Worm (Caenorhabditis elegans): ENCODE results near the gene Y70C5A.2.

The Y70C5A.2 gene

DNA sequence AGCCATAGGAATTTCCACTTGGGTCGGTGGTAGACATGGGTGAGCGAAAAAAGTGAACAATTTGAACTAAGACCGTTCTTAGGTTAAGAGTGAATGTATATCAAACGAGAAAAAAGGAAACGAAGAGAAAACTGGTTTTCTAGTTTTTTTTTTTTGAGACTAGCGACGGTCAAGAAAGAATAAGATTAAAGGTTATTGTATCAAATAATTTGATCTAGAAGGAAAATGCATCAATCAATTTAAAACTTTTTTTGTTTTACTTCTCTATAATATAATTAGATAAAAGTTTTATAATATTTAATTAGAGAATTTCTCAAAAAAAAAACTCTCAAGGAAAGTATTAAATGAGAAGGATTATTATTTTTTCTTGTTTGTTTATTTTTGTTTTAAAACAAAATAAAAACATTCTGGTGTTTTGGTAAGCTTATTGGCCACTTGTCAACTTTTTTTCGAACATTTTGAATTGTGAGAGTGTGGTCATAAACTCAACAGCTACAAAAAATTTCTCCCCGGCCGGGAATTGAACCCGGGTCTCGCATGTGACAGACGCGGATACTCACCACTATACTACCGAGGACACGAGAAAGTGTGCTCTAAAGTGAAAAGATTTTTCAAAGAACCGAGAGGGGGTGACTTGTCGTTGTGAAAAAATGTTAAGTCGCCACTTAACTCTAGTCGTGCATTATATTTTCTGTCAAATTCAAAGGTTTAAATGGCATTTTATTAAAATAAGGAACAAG is 22.4 kb upstream of the Y70C5A.2 start, which contains the start of gene W06G6.17:
Gene W06G6.17 (minus strand): TSS at position 51 of the 740 bp plus-strand sequence.
- no peak for TF ChIP-seq ces-1 (GFP tag; optimal IDR thresholded peaks at IDR 0.05)
- no peak for TF ChIP-seq ham-2 (GFP tag; optimal IDR thresholded peaks at IDR 0.05)
- TF ChIP-seq blmp-1 (tag; optimal IDR thresholded peaks at IDR 0.05), result no peak

DNA sequence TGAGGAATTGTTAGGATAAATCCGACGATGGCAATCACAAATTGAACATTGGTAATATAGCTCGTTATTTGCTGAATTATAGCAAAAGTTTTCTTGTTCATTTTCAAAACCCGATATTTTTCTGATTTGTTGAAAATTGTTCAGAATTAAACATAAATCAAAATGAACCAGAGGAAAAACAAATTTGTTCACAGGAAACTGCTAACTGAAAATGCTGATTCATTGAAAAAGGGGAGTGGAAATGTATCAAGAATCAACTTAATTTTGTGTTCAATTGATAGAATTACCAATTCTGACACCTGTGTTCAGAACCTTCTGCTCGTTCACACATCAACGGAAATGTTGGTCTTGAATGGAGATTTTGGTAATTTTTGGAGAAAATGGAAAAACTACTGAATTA is 20.5 kb upstream of the Y70C5A.2 start, which contains the start of gene srw-77:
Gene srw-77 (minus strand): TSS at position 101 of the 400 bp plus-strand sequence.
- TF ChIP-seq ceh-39 (tag; optimal IDR thresholded peaks at IDR 0.05) (no peak), ztf-11 (tag; optimal IDR thresholded peaks at IDR 0.05) (no peak), pha-4 (tag; optimal IDR thresholded peaks at IDR 0.05) (no peak), unc-62 (GFP tag; optimal IDR thresholded peaks at IDR 0.05) (no peak), zip-8 (tag; optimal IDR thresholded peaks at IDR 0.05) (no peak)

DNA sequence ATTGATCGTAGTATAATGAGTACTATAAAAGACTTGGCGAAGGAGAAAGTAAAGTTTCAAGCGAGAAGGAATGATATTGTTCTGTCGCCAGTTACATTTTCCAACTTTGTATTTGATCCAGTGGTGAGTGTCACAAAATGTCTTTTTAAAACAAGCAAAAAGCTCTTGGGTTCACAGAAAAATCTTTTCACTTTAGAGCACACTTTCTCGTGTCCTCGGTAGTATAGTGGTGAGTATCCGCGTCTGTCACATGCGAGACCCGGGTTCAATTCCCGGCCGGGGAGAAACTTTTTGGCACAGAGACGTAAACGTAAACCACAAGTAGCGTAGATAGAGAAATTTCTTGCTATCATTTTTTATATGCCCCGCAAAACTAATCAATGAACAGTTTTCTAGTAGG is 17.4 kb upstream of the Y70C5A.2 start:
- TF ChIP-seq nhr-28 (tag; optimal IDR thresholded peaks at IDR 0.05) (no peak), sptf-1 (tag; optimal IDR thresholded peaks at IDR 0.05) (no peak), flh-1 (GFP tag; optimal IDR thresholded peaks at IDR 0.05) (no peak), zip-8 (tag; optimal IDR thresholded peaks at IDR 0.05) (no peak)

DNA sequence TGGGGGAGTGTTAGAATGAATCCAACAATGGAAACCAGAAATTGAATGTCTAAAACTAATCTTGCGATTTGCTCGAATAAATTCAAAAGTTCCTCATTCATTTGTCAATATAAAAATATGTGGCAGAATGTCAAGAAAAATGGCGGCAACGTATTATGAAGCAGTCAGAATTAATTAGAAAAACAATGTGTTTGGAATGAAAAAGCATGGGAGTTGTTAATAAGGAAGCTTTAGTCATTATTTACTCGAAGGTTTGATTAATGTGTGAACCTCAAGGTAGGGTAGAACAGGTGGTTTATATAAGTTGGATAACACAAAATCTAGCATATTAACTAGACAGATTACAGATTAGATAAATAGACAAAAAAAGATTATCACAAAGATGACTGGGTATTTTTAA is 15.2 kb upstream of the Y70C5A.2 start, which contains the start of gene srw-76:
Gene srw-76 (minus strand): TSS at position 101 of the 400 bp plus-strand sequence.
- TF ChIP-seq hlh-1 (tag; optimal IDR thresholded peaks at IDR 0.05) (no peak), zip-8 (tag; optimal IDR thresholded peaks at IDR 0.05) (no peak), ceh-43 (GFP tag; optimal IDR thresholded peaks at IDR 0.05) (no peak), snpc-4 (tag; optimal IDR thresholded peaks at IDR 0.05) (no peak), nhr-237 (tag; optimal IDR thresholded peaks at IDR 0.05) (no peak), sem-2 (GFP tag; optimal IDR thresholded peaks at IDR 0.05) (no peak), nhr-2 (tag; optimal IDR thresholded peaks at IDR 0.05) (no peak), drap-1 (GFP tag; optimal IDR thresholded peaks at IDR 0.05) (no peak), pha-4 (tag; optimal IDR thresholded peaks at IDR 0.05) (no peak), mep-1 (tag; optimal IDR thresholded peaks at IDR 0.05) (no peak), nhr-76 (tag; optimal IDR thresholded peaks at IDR 0.05) (no peak), blmp-1 (tag; optimal IDR thresholded peaks at IDR 0.05) (no peak), tbx-8 (GFP tag; optimal IDR thresholded peaks at IDR 0.05) (no peak), ham-2 (GFP tag; optimal IDR thresholded peaks at IDR 0.05) (no peak), M03D4.4 (tag; optimal IDR thresholded peaks at IDR 0.05) (no peak), sptf-1 (tag; optimal IDR thresholded peaks at IDR 0.05) (no peak), cnd-1 (tag; optimal IDR thresholded peaks at IDR 0.05) (no peak), lin-13 (tag; optimal IDR thresholded peaks at IDR 0.05) (no peak), elt-3 (tag; optimal IDR thresholded peaks at IDR 0.05) (no peak)

DNA sequence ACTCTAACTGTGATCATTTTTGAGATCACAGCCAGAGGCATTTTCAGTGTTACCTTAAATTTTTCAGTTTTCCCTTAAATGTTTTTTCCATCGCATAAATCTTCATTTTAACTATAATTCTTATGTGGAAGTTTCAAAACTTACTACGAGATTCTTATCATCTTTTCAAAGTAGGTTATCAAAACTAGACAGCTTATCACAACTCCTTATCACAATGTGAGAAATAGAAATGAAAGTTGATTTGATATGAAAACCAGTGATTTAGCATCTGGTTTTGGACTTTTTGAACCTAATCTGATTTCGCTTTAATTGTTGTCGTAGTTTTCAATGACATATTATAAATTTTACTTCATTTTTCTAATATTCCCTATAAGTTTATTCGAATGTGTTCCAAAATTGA is 12.9 kb upstream of the Y70C5A.2 start, which contains the start of gene mltn-11:
Gene mltn-11 (plus strand): TSS at position 276 of the 400 bp plus-strand sequence.
- TF ChIP-seq mls-2 (tag; optimal IDR thresholded peaks at IDR 0.05), result no peak
- no peak for TF ChIP-seq flh-1 (GFP tag; optimal IDR thresholded peaks at IDR 0.05)
- no peak for TF ChIP-seq snpc-4 (tag; optimal IDR thresholded peaks at IDR 0.05)
- TF ChIP-seq pha-4 (tag; optimal IDR thresholded peaks at IDR 0.05), result no peak
- TF ChIP-seq nhr-76 (tag; optimal IDR thresholded peaks at IDR 0.05), result no peak
- TF ChIP-seq unc-62 (GFP tag; optimal IDR thresholded peaks at IDR 0.05), result no peak
- TF ChIP-seq mab-5 (tag; optimal IDR thresholded peaks at IDR 0.05), result no peak
- TF ChIP-seq sem-2 (GFP tag; optimal IDR thresholded peaks at IDR 0.05), result no peak
- no peak for TF ChIP-seq elt-3 (tag; optimal IDR thresholded peaks at IDR 0.05)
- no peak for TF ChIP-seq ceh-43 (GFP tag; optimal IDR thresholded peaks at IDR 0.05)
- TF ChIP-seq lsy-2 (tag; optimal IDR thresholded peaks at IDR 0.05), result no peak
- no peak for TF ChIP-seq unc-39 (tag; optimal IDR thresholded peaks at IDR 0.05)
- no peak for TF ChIP-seq nhr-2 (tag; optimal IDR thresholded peaks at IDR 0.05)
- no peak for TF ChIP-seq ces-1 (GFP tag; optimal IDR thresholded peaks at IDR 0.05)

DNA sequence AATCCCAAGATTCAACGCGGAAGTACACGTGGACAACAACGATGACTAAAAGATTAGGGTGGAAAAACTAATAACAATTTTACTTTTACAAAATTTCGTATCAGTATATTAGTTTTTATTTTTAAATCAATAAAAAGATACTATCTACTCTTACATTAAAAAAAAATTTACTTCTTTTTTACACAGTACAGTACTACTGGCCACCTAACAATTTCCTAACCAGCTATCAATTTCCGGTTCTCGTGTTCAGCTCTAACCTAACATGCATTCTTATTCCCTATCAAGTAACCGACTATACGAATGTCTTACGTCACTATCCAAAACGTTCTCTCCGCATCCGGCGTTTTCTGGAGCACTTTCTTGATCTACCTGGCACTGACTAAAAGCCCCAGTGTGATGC is 6.6 kb upstream of the Y70C5A.2 start, which contains the start of gene srd-21:
Gene srd-21 (plus strand): TSS at position 301 of the 400 bp plus-strand sequence.
- TF ChIP-seq flh-1 (GFP tag; optimal IDR thresholded peaks at IDR 0.05), result no peak
- no peak for TF ChIP-seq snpc-4 (tag; optimal IDR thresholded peaks at IDR 0.05)
- TF ChIP-seq pha-4 (tag; optimal IDR thresholded peaks at IDR 0.05), result no peak
- TF ChIP-seq drap-1 (GFP tag; optimal IDR thresholded peaks at IDR 0.05), result no peak
- no peak for TF ChIP-seq mls-2 (tag; optimal IDR thresholded peaks at IDR 0.05)
- TF ChIP-seq bed-3 (GFP tag; optimal IDR thresholded peaks at IDR 0.05), result no peak
- TF ChIP-seq sem-2 (GFP tag; optimal IDR thresholded peaks at IDR 0.05), result no peak
- no peak for TF ChIP-seq blmp-1 (tag; optimal IDR thresholded peaks at IDR 0.05)
- no peak for TF ChIP-seq lin-32 (GFP tag; optimal IDR thresholded peaks at IDR 0.05)
- no peak for TF ChIP-seq nhr-237 (tag; optimal IDR thresholded peaks at IDR 0.05)

Measured in whole organism, mixed stage, embryonic.